Fruit fly (Drosophila melanogaster) whole organism, embryonic: ENCODE measurements around the gene Cog3.

Experiments
- Ada2b ChIP-seq: fragments of 200-800 bp; sonication (Bioruptor generic); IDR thresholded peaks from 2 replicates; pipeline ENCODE4 v1.3.6; 2022; ENCODE audit warnings: missing biosample characterization, missing genetic modification characterization
- Aef1 ChIP-seq: fragments of 200-800 bp; sonication (Bioruptor generic); IDR thresholded peaks from 3 replicates; pipeline ENCODE4 v1.3.6; 2022; ENCODE audit warnings: missing biosample characterization, missing genetic modification characterization
- Atf3 ChIP-seq: fragments of 200-800 bp; sonication (Bioruptor generic); optimal IDR thresholded peaks from 3 replicates; lab custom pipeline; 2016; ENCODE audit warnings: missing biosample characterization, missing genetic modification characterization
- CG11723 ChIP-seq: fragments of 200-800 bp; sonication (Bioruptor generic); optimal IDR thresholded peaks from 2 replicates; lab custom pipeline; 2017; ENCODE audit warnings: missing biosample characterization, mild to moderate bottlenecking, missing genetic modification characterization
- CG12391 ChIP-seq: fragments of 200-800 bp; sonication (Bioruptor generic); optimal IDR thresholded peaks from 3 replicates; lab custom pipeline; 2018; ENCODE audit warnings: missing biosample characterization, mild to moderate bottlenecking, missing genetic modification characterization, moderate library complexity
- CG14014 ChIP-seq: fragments of 200-800 bp; sonication (Bioruptor generic); IDR thresholded peaks from 2 replicates; pipeline ENCODE4 v1.3.6; 2022; ENCODE audit warnings: missing biosample characterization, missing genetic modification characterization
- CG17186 ChIP-seq: fragments of 200-800 bp; sonication (Bioruptor generic); optimal IDR thresholded peaks from 3 replicates; lab custom pipeline; 2017; ENCODE audit warnings: missing biosample characterization, missing genetic modification reagents, missing genetic modification characterization
- CG17328 ChIP-seq: fragments of 200-800 bp; sonication (Bioruptor generic); IDR thresholded peaks from 2 replicates; pipeline ENCODE4 v1.3.6; 2022; ENCODE audit warnings: missing biosample characterization, missing genetic modification characterization
- CG18262 ChIP-seq: fragments of 200-800 bp; optimal IDR thresholded peaks from 3 replicates; lab custom pipeline; 2019; ENCODE audit warnings: missing biosample characterization, mild to moderate bottlenecking, missing genetic modification characterization, moderate library complexity
- CG33213 ChIP-seq: fragments of 200-800 bp; sonication (Bioruptor generic); optimal IDR thresholded peaks from 3 replicates; lab custom pipeline; 2016; ENCODE audit warnings: missing biosample characterization, missing genetic modification characterization
- CG4360 ChIP-seq: fragments of 200-800 bp; sonication (Bioruptor generic); IDR thresholded peaks from 2 replicates; pipeline ENCODE4 v1.3.6; 2022; ENCODE audit warnings: missing biosample characterization, missing genetic modification characterization
- CG43689 ChIP-seq: fragments of 200-800 bp; sonication (Bioruptor generic); IDR thresholded peaks from 2 replicates; pipeline ENCODE4 v1.3.6; 2022; ENCODE audit warnings: missing biosample characterization, missing genetic modification characterization
- CG4854 ChIP-seq: fragments of 200-800 bp; sonication (Bioruptor generic); optimal IDR thresholded peaks from 2 replicates; lab custom pipeline; 2016; ENCODE audit warnings: missing biosample characterization, missing genetic modification characterization, inconsistent platforms
- CG6175 ChIP-seq: fragments of 200-800 bp; sonication (Bioruptor generic); IDR thresholded peaks from 3 replicates; pipeline ENCODE4 v1.3.6; 2022; ENCODE audit warnings: missing biosample characterization, missing genetic modification characterization
- CG6683 ChIP-seq: fragments of 200-800 bp; sonication (Bioruptor generic); optimal IDR thresholded peaks from 2 replicates; lab custom pipeline; 2017; ENCODE audit warnings: missing biosample characterization, mild to moderate bottlenecking, missing genetic modification characterization, missing genetic modification reagents
- CG6791 ChIP-seq: fragments of 200-800 bp; sonication (Bioruptor generic); IDR thresholded peaks from 3 replicates; pipeline ENCODE4 v1.3.6; 2022; ENCODE audit warnings: missing biosample characterization, missing genetic modification characterization; ENCODE audit not compliant: partially characterized antibody
- CG8944 ChIP-seq: fragments of 200-800 bp; sonication (Bioruptor generic); optimal IDR thresholded peaks from 3 replicates; lab custom pipeline; 2016; ENCODE audit warnings: missing biosample characterization, missing genetic modification characterization
- CG9727 ChIP-seq: fragments of 200-800 bp; sonication (Bioruptor generic); optimal IDR thresholded peaks from 3 replicates; lab custom pipeline; 2017; ENCODE audit warnings: missing biosample characterization, mild to moderate bottlenecking, missing genetic modification characterization
- Dek ChIP-seq: fragments of 200-800 bp; sonication (Bioruptor generic); optimal IDR thresholded peaks from 3 replicates; lab custom pipeline; 2019; ENCODE audit warnings: missing biosample characterization, mild to moderate bottlenecking, missing genetic modification characterization, moderate library complexity
- Dfd ChIP-seq, 2 experiments: fragments of >200 bp; optimal IDR thresholded peaks; 2 replicates each; lab custom pipeline; 2017; ENCODE audit warnings: missing biosample characterization in 2 of 2, missing genetic modification characterization in 2 of 2
- ERR ChIP-seq: fragments of 200-800 bp; sonication (Bioruptor generic); optimal IDR thresholded peaks from 2 replicates; lab custom pipeline; 2016; ENCODE audit warnings: missing biosample characterization, missing genetic modification characterization
- Elba2 ChIP-seq: fragments of 200-800 bp; sonication (Bioruptor generic); optimal IDR thresholded peaks from 3 replicates; lab custom pipeline; 2016; ENCODE audit warnings: missing biosample characterization, missing genetic modification characterization
- Gsc ChIP-seq: fragments of 200-800 bp; sonication (Bioruptor generic); IDR thresholded peaks from 2 replicates; pipeline ENCODE4 v1.3.6; 2022; ENCODE audit warnings: missing biosample characterization, missing genetic modification characterization
- Mad ChIP-seq: fragments of 200-800 bp; sonication (Bioruptor generic); optimal IDR thresholded peaks from 2 replicates; lab custom pipeline; 2016; ENCODE audit warnings: missing biosample characterization, missing genetic modification characterization
- Rx ChIP-seq: fragments of 200-800 bp; sonication (Bioruptor generic); IDR thresholded peaks from 2 replicates; pipeline ENCODE4 v1.3.6; 2022; ENCODE audit warnings: missing biosample characterization, missing genetic modification characterization
- Stat92E ChIP-seq, 3 experiments: fragments of >200 bp in 2 of 3; fragments of 200-800 bp in 1 of 3; sonication (Bioruptor generic) in 1 of 3; optimal IDR thresholded peaks; 2 replicates each; lab custom pipeline; 2017 to 2019; ENCODE audit warnings: missing biosample characterization in 3 of 3, missing genetic modification characterization in 3 of 3, mild to moderate bottlenecking in 1 of 3, moderate library complexity in 1 of 3
- Taf1 ChIP-seq: fragments of 200-800 bp; sonication (Bioruptor generic); IDR thresholded peaks from 2 replicates; pipeline ENCODE4 v1.3.6; 2022; ENCODE audit warnings: missing biosample characterization, missing genetic modification characterization
- ac ChIP-seq: fragments of 200-800 bp; sonication (Bioruptor generic); optimal IDR thresholded peaks from 3 replicates; lab custom pipeline; 2017; ENCODE audit warnings: missing biosample characterization, mild to moderate bottlenecking, missing genetic modification characterization
- az2 ChIP-seq: fragments of 200-800 bp; sonication (Bioruptor generic); optimal IDR thresholded peaks from 3 replicates; lab custom pipeline; 2016; ENCODE audit warnings: missing biosample characterization, missing genetic modification characterization
- cad ChIP-seq: fragments of >200 bp; optimal IDR thresholded peaks from 2 replicates; lab custom pipeline; 2017; ENCODE audit warnings: missing biosample characterization, missing genetic modification characterization
- chif ChIP-seq, 2 experiments: fragments of 200-800 bp; sonication (Bioruptor generic); optimal IDR thresholded peaks; 3 replicates each; lab custom pipeline; 2016; ENCODE audit warnings: missing biosample characterization in 2 of 2, missing genetic modification characterization in 2 of 2
- cwo ChIP-seq: fragments of 200-800 bp; sonication (Bioruptor generic); optimal IDR thresholded peaks from 3 replicates; lab custom pipeline; 2017; ENCODE audit warnings: missing biosample characterization, missing genetic modification characterization, mild to moderate bottlenecking, moderate library complexity, missing genetic modification reagents
- dm ChIP-seq: fragments of 200-800 bp; sonication (Bioruptor generic); optimal IDR thresholded peaks from 3 replicates; lab custom pipeline; 2016; ENCODE audit warnings: missing biosample characterization, missing genetic modification characterization
- dmrt11E ChIP-seq: fragments of 200-800 bp; sonication (Bioruptor generic); optimal IDR thresholded peaks from 3 replicates; lab custom pipeline; 2018; ENCODE audit warnings: missing biosample characterization, mild to moderate bottlenecking, missing genetic modification characterization, moderate library complexity
- ems ChIP-seq: fragments of 200-800 bp; sonication (Bioruptor generic); optimal IDR thresholded peaks from 3 replicates; lab custom pipeline; 2016; ENCODE audit warnings: missing biosample characterization, missing genetic modification characterization
- fd64A ChIP-seq: fragments of 200-800 bp; sonication (Bioruptor generic); optimal IDR thresholded peaks from 3 replicates; lab custom pipeline; 2018; ENCODE audit warnings: missing biosample characterization, mild to moderate bottlenecking, missing genetic modification characterization
- fu2 ChIP-seq: fragments of 200-800 bp; sonication (Bioruptor generic); optimal IDR thresholded peaks from 2 replicates; lab custom pipeline; 2016; ENCODE audit warnings: missing biosample characterization, missing genetic modification characterization
- gfzf ChIP-seq: fragments of 200-800 bp; sonication (Bioruptor generic); optimal IDR thresholded peaks from 2 replicates; lab custom pipeline; 2016; ENCODE audit warnings: missing biosample characterization, mild to moderate bottlenecking, missing genetic modification characterization, moderate library complexity
- jigr1 ChIP-seq: fragments of 200-800 bp; sonication (Bioruptor generic); IDR thresholded peaks from 3 replicates; pipeline ENCODE4 v1.3.6; 2022; ENCODE audit warnings: missing biosample characterization, missing genetic modification characterization
- klu ChIP-seq: fragments of 200-800 bp; sonication (Bioruptor generic); IDR thresholded peaks from 2 replicates; pipeline ENCODE4 v1.3.6; 2022; ENCODE audit warnings: missing biosample characterization, missing genetic modification characterization
- kni ChIP-seq: fragments of 200-800 bp; sonication (Bioruptor generic); optimal IDR thresholded peaks from 3 replicates; lab custom pipeline; 2017; ENCODE audit warnings: mild to moderate bottlenecking, missing biosample characterization, missing genetic modification reagents, missing genetic modification characterization
- otp ChIP-seq: fragments of 200-800 bp; sonication (Bioruptor generic); IDR thresholded peaks from 3 replicates; pipeline ENCODE4, ENCODE4 v1.3.6; 2022; ENCODE audit warnings: missing biosample characterization, missing genetic modification characterization
- pb ChIP-seq: fragments of 200-800 bp; sonication (Bioruptor generic); optimal IDR thresholded peaks from 3 replicates; lab custom pipeline; 2016; ENCODE audit warnings: missing biosample characterization, missing genetic modification characterization
- pita ChIP-seq: fragments of 200-800 bp; sonication (Bioruptor generic); optimal IDR thresholded peaks from 2 replicates; lab custom pipeline; 2017; ENCODE audit warnings: missing biosample characterization, mild to moderate bottlenecking, missing genetic modification characterization
- sim ChIP-seq: fragments of 200-800 bp; sonication (Bioruptor generic); IDR thresholded peaks from 2 replicates; pipeline ENCODE4 v1.3.6; 2022; ENCODE audit warnings: missing biosample characterization, missing genetic modification characterization
- slbo ChIP-seq: fragments of 200-800 bp; sonication (Bioruptor generic); IDR thresholded peaks from 2 replicates; pipeline ENCODE4 v1.3.6; 2022; ENCODE audit warnings: missing biosample characterization, missing genetic modification characterization
- slp2 ChIP-seq: fragments of 200-800 bp; sonication (Bioruptor generic); optimal IDR thresholded peaks from 2 replicates; lab custom pipeline; 2016; ENCODE audit warnings: missing biosample characterization, missing genetic modification characterization
- sna ChIP-seq: fragments of 200-800 bp; sonication (Bioruptor generic); IDR thresholded peaks from 2 replicates; pipeline ENCODE4 v1.3.6; 2022; ENCODE audit warnings: missing biosample characterization, missing genetic modification characterization; ENCODE audit not compliant: partially characterized antibody
- stwl ChIP-seq: fragments of 200-800 bp; sonication (Bioruptor generic); optimal IDR thresholded peaks from 3 replicates; lab custom pipeline; 2018; ENCODE audit warnings: missing biosample characterization, mild to moderate bottlenecking, missing genetic modification characterization, moderate library complexity
- tin ChIP-seq: fragments of 200-800 bp; sonication (Bioruptor generic); optimal IDR thresholded peaks from 3 replicates; lab custom pipeline; 2016; ENCODE audit warnings: missing biosample characterization, missing genetic modification characterization
- vfl ChIP-seq: fragments of 200-800 bp; sonication (Bioruptor generic); optimal IDR thresholded peaks from 2 replicates; lab custom pipeline; 2016; ENCODE audit warnings: missing biosample characterization, missing genetic modification characterization
- wdn ChIP-seq: fragments of 200-800 bp; sonication (Bioruptor generic); IDR thresholded peaks from 2 replicates; pipeline ENCODE4 v1.3.6; 2022; ENCODE audit warnings: missing biosample characterization, missing genetic modification characterization

Gene Cog3

DNA sequence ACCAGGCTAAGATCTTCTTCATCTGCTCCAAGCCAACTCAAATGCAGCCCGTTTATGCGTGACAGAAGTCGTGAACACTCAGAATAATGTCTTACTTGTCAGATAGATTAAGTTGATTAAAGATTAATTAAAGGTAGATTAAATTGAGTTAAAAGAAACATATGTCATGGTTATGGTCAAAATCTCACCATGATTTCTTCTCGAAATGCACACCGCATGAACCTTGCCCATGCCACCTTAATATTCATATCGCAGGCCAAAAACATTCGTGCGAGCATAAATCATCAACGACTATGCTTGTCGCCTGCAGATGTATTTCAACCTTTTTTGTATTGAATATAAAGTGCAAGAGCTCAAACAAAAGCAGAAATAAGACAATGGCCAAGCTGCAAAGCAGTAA, 19.8 kb downstream of the Cog3 start (continued):
- no peak for TF ChIP-seq Mad (GFP tag; lab: Kevin White, UChicago)
- no peak for TF ChIP-seq cad (GFP tag; lab: Kevin White, UChicago)
- TF ChIP-seq chif (GFP tag; optimal IDR thresholded peaks at IDR 0.05; lab: Kevin White, UChicago) = peak; percentile 45 to 46
- no peak for TF ChIP-seq slp2 (GFP tag; lab: Kevin White, UChicago)
- no peak for TF ChIP-seq CG4854
- TF ChIP-seq otp (GFP tag; lab: Robert Waterston, UW) = peak; percentile 66; the same call in 1 of the 3 replicates
- no peak for TF ChIP-seq CG6175 (GFP tag; lab: Robert Waterston, UW)
- no peak for TF ChIP-seq CG11723 (GFP tag; lab: Kevin White, UChicago)
- 0 out of 3 replicates have a peak, but pooled peaks have one; percentile 35 for TF ChIP-seq jigr1
- TF ChIP-seq CG14014 (GFP tag; lab: Robert Waterston, UW) = peak; percentile 60; the same call in 1 of the 2 replicates
- no peak for TF ChIP-seq CG6683 (GFP tag; lab: Kevin White, UChicago)
- TF ChIP-seq Dfd (GFP tag; optimal IDR thresholded peaks at IDR 0.05; lab: Kevin White, UChicago) = no peak
- no peak for TF ChIP-seq sna (GFP tag; lab: Robert Waterston, UW)
- no peak for TF ChIP-seq Gsc (GFP tag; lab: Robert Waterston, UW)
- no peak for TF ChIP-seq Stat92E (GFP tag; optimal IDR thresholded peaks at IDR 0.05; lab: Kevin White, UChicago)
- TF ChIP-seq slbo (GFP tag; lab: Robert Waterston, UW) = no peak
- TF ChIP-seq CG33213 (GFP tag; lab: Kevin White, UChicago) = no peak
- TF ChIP-seq klu (GFP tag; lab: Robert Waterston, UW) = no peak
- TF ChIP-seq stwl (tag; lab: Kevin White, UChicago) = no peak
- TF ChIP-seq wdn (GFP tag; lab: Robert Waterston, UW) = no peak
- peak; percentile 69 for TF ChIP-seq CG12391
- peak; percentile 3 for TF ChIP-seq tin (GFP tag; lab: Kevin White, UChicago)
- no peak for TF ChIP-seq pb (GFP tag; lab: Kevin White, UChicago)
- no peak for TF ChIP-seq pita (GFP tag; lab: Kevin White, UChicago)
- TF ChIP-seq Aef1 = no peak
- no peak for TF ChIP-seq ERR
- no peak for TF ChIP-seq CG17186 (GFP tag; lab: Kevin White, UChicago)
- TF ChIP-seq Rx (GFP tag; lab: Robert Waterston, UW) = peak; percentile 17; the same call in 1 of the 2 replicates
- TF ChIP-seq CG6791 = no peak
- TF ChIP-seq dm (GFP tag; lab: Kevin White, UChicago) = no peak
- TF ChIP-seq ac (GFP tag; lab: Kevin White, UChicago) = no peak
- peak; percentile 7 for TF ChIP-seq cwo (GFP tag; lab: Kevin White, UChicago)
- TF ChIP-seq kni (GFP tag; lab: Kevin White, UChicago) = no peak
- TF ChIP-seq az2 (GFP tag; lab: Kevin White, UChicago) = peak; percentile 24
- no peak for TF ChIP-seq gfzf
- TF ChIP-seq CG4360 (GFP tag; lab: Robert Waterston, UW) = no peak
- TF ChIP-seq vfl = no peak
- TF ChIP-seq CG43689 (GFP tag; lab: Robert Waterston, UW) = peak; percentile 62
- no peak for TF ChIP-seq Taf1
- TF ChIP-seq sim (GFP tag; lab: Robert Waterston, UW) = peak; percentile 56; the same call in 1 of the 2 replicates
- peak; percentile 72 for TF ChIP-seq CG17328 (GFP tag; lab: Robert Waterston, UW)
- TF ChIP-seq CG18262 (tag; lab: Kevin White, UChicago) = peak; percentile 70
- TF ChIP-seq Dek (tag; lab: Kevin White, UChicago) = no peak
- no peak for TF ChIP-seq Atf3 (GFP tag; lab: Kevin White, UChicago)
- peak; percentile 31 for TF ChIP-seq Ada2b (GFP tag; lab: Robert Waterston, UW)
- no peak for TF ChIP-seq Elba2 (GFP tag; lab: Kevin White, UChicago)
- TF ChIP-seq fd64A (GFP tag; lab: Kevin White, UChicago) = peak; percentile 39
- no peak for TF ChIP-seq fu2 (GFP tag; lab: Kevin White, UChicago)
- TF ChIP-seq CG8944 (GFP tag; lab: Kevin White, UChicago) = peak; percentile 4
- TF ChIP-seq CG9727 = no peak
- peak; percentile 4 for TF ChIP-seq ems (GFP tag; lab: Kevin White, UChicago)
- peak; percentile 34 for TF ChIP-seq dmrt11E (tag; lab: Kevin White, UChicago)
